Fruit fly (Drosophila melanogaster): ENCODE measurements around the gene CG31998.
A peak's percentile ranks its signal among the peaks of the same experiment; 100 is the strongest.

Gene CG31998

dm6 chr4:210011-210649 is 4.4 kb upstream of the CG31998 start, which contains the start of gene Crk (continued):
- TF ChIP-seq Atf-2 (GFP tag; optimal IDR thresholded peaks at IDR 0.05) (no peak), Xrp1 (GFP tag; IDR thresholded peaks at IDR 0.05) (no peak), CrebB (tag; optimal IDR thresholded peaks at IDR 0.05) (no peak), ind (GFP tag; optimal IDR thresholded peaks at IDR 0.05) (no peak), MBD-R2 (GFP tag; IDR thresholded peaks at IDR 0.05) (no peak; the same call in 1 of the 2 replicates), run (tag; optimal IDR thresholded peaks at IDR 0.05) (no peak), E2f2 (GFP tag; IDR thresholded peaks at IDR 0.05) (no peak), CG6813 (GFP tag; optimal IDR thresholded peaks at IDR 0.05) (no peak), gro (GFP tag; optimal IDR thresholded peaks at IDR 0.05) (no peak), CG17612 (GFP tag; IDR thresholded peaks at IDR 0.05) (no peak), prd (optimal IDR thresholded peaks at IDR 0.05) (no peak), prd (GFP tag; IDR thresholded peaks at IDR 0.05) (no peak), pnt (GFP tag; optimal IDR thresholded peaks at IDR 0.05) (no peak), CG12659 (GFP tag; optimal IDR thresholded peaks at IDR 0.05) (peak; percentile 70), kni (GFP tag; optimal IDR thresholded peaks at IDR 0.05) (no peak), CG12769 (tag; optimal IDR thresholded peaks at IDR 0.05) (peak; percentile 43), CG31388 (GFP tag; optimal IDR thresholded peaks at IDR 0.05) (no peak), pb (GFP tag; optimal IDR thresholded peaks at IDR 0.05) (no peak), ERR (GFP tag; optimal IDR thresholded peaks at IDR 0.05) (no peak), CG9727 (GFP tag; optimal IDR thresholded peaks at IDR 0.05) (no peak), Asciz (GFP tag; optimal IDR thresholded peaks at IDR 0.05) (no peak), CG6254 (GFP tag; optimal IDR thresholded peaks at IDR 0.05) (no peak), jumu (GFP tag; optimal IDR thresholded peaks at IDR 0.05) (no peak), crc (GFP tag; optimal IDR thresholded peaks at IDR 0.05) (no peak), CG16779 (GFP tag; IDR thresholded peaks at IDR 0.05) (no peak), stwl (tag; optimal IDR thresholded peaks at IDR 0.05) (no peak), Camta (GFP tag; optimal IDR thresholded peaks at IDR 0.05) (no peak), CG8478 (optimal IDR thresholded peaks at IDR 0.05) (no peak), Hr51 (GFP tag; optimal IDR thresholded peaks at IDR 0.05) (no peak), CG6175 (GFP tag; IDR thresholded peaks at IDR 0.05) (no peak), Hr39 (optimal IDR thresholded peaks at IDR 0.05) (no peak), caup (GFP tag; optimal IDR thresholded peaks at IDR 0.05; ENCODE audit: severe bottlenecking) (no peak), ftz-f1 (GFP tag; optimal IDR thresholded peaks at IDR 0.05) (no peak), Spps (tag; optimal IDR thresholded peaks at IDR 0.05) (no peak), fru (optimal IDR thresholded peaks at IDR 0.05) (no peak), CG1603 (tag; optimal IDR thresholded peaks at IDR 0.05) (peak; percentile 99), dmrt99B (tag; optimal IDR thresholded peaks at IDR 0.05) (no peak), pho (GFP tag; optimal IDR thresholded peaks at IDR 0.05) (no peak), tx (GFP tag; optimal IDR thresholded peaks at IDR 0.05) (no peak), CG12391 (tag; optimal IDR thresholded peaks at IDR 0.05) (no peak), CG3726 (GFP tag; IDR thresholded peaks at IDR 0.05) (no peak), CG7839 (tag; optimal IDR thresholded peaks at IDR 0.05) (no peak), luna (GFP tag; optimal IDR thresholded peaks at IDR 0.05) (no peak), Dad (GFP tag; optimal IDR thresholded peaks at IDR 0.05) (no peak), slp2 (GFP tag; optimal IDR thresholded peaks at IDR 0.05) (no peak), ssp (GFP tag; IDR thresholded peaks at IDR 0.05) (peak; percentile 100), bsh (GFP tag; optimal IDR thresholded peaks at IDR 0.05) (no peak), Dip2 (GFP tag; IDR thresholded peaks at IDR 0.05) (no peak), CG5180 (GFP tag; optimal IDR thresholded peaks at IDR 0.05) (no peak), Dbx (GFP tag; IDR thresholded peaks at IDR 0.05) (no peak), nau (GFP tag; optimal IDR thresholded peaks at IDR 0.05) (peak; percentile 45), Pdp1 (GFP tag; optimal IDR thresholded peaks at IDR 0.05) (peak in 1 of 2 experiments; percentile 12)
